Worm (Caenorhabditis elegans) whole organism, L4/young adult: ENCODE data around the gene F47D12.6.

Experiments used
- W03F9.2 ChIP-seq: fragments of 150-350 bp; optimal IDR thresholded peaks from 2 replicates; lab custom pipeline; 2014; ENCODE audit warnings: missing biosample characterization, missing genetic modification characterization
- dao-5 ChIP-seq: sonication (generic microtip); optimal IDR thresholded peaks from 2 replicates; lab custom pipeline; 2016; ENCODE audit warnings: missing genotype, missing genetic modification characterization, moderate library complexity, missing compliant biosample characterization
- him-1 ChIP-seq: sonication (generic microtip); optimal IDR thresholded peaks from 2 replicates; lab custom pipeline; 2016; ENCODE audit warnings: missing genotype, missing genetic modification reagents, missing genetic modification characterization, missing compliant biosample characterization

ce11 chrIII:6279453-6279852 lies 7.6 kb downstream of the F47D12.6 start:
- TF ChIP-seq him-1 (tag; lab: Kevin White, UChicago), result no peak
- TF ChIP-seq dao-5 (tag; lab: Kevin White, UChicago), result no peak
- TF ChIP-seq W03F9.2, result no peak
